Worm (Caenorhabditis elegans) whole organism, L1 larva: ENCODE data around the gene F48F5.8.

ENCODE experiments used
- Y116A8C.19 ChIP-seq: sonication (generic microtip); optimal IDR thresholded peaks from 2 replicates; lab custom pipeline; 2016; ENCODE audit warnings: missing compliant biosample characterization, missing genetic modification characterization, borderline replicate concordance
- aha-1 ChIP-seq: fragments of 150-350 bp; optimal IDR thresholded peaks from 2 replicates; lab custom pipeline; 2014; ENCODE audit warnings: missing biosample characterization, missing genetic modification characterization
- aly-2 ChIP-seq: fragments of 150-350 bp; optimal IDR thresholded peaks from 2 replicates; lab custom pipeline; 2014; ENCODE audit warnings: missing biosample characterization, missing genetic modification characterization
- blmp-1 ChIP-seq: fragments of 150-350 bp; optimal IDR thresholded peaks from 2 replicates; lab custom pipeline; 2014; ENCODE audit warnings: missing biosample characterization, missing genetic modification characterization
- ceh-8 ChIP-seq: fragments of 200-800 bp; sonication (Bioruptor generic); optimal IDR thresholded peaks from 2 replicates; lab custom pipeline; 2018; ENCODE audit warnings: mild to moderate bottlenecking, missing genetic modification characterization, moderate library complexity, missing compliant biosample characterization
- ceh-82 ChIP-seq, 3 experiments: fragments of 150-350 bp in 1 of 3; sonication (generic microtip) in 2 of 3; optimal IDR thresholded peaks; 2 replicates each; lab custom pipeline; 2014 to 2017; ENCODE audit warnings: missing biosample characterization in 3 of 3, missing genetic modification characterization in 3 of 3
- ceh-90 ChIP-seq: sonication (generic microtip); optimal IDR thresholded peaks from 2 replicates; lab custom pipeline; 2016; ENCODE audit warnings: missing genetic modification characterization, missing compliant biosample characterization
- dsc-1 ChIP-seq: sonication (generic microtip); optimal IDR thresholded peaks from 2 replicates; lab custom pipeline; 2016; ENCODE audit warnings: mild to moderate bottlenecking, missing genetic modification characterization, missing compliant biosample characterization
- efl-1 ChIP-seq, 4 experiments: fragments of 150-350 bp; optimal IDR thresholded peaks in 3 of 4; peaks in 1 of 4; 1 replicate in 1 of 4; 2 replicates in 3 of 4; lab custom pipeline; 2014; ENCODE audit warnings: missing biosample characterization in 2 of 4, missing genetic modification characterization in 2 of 4, missing genetic modification reagents in 2 of 4
- ets-5 ChIP-seq: fragments of 200-800 bp; sonication (Bioruptor generic); IDR thresholded peaks from 2 replicates; pipeline ENCODE4 v1.3.6; 2022; ENCODE audit warnings: missing genetic modification characterization, missing compliant biosample characterization
- fkh-4 ChIP-seq: sonication (generic microtip); optimal IDR thresholded peaks from 2 replicates; lab custom pipeline; 2016; ENCODE audit warnings: missing compliant biosample characterization, missing genetic modification characterization, borderline replicate concordance
- irx-1 ChIP-seq: sonication (generic microtip); optimal IDR thresholded peaks from 2 replicates; lab custom pipeline; 2016; ENCODE audit warnings: missing genetic modification characterization, missing compliant biosample characterization
- lin-35 ChIP-seq, 2 experiments: fragments of 150-350 bp; optimal IDR thresholded peaks; 2 replicates each; lab custom pipeline; 2014; ENCODE audit warnings: missing biosample characterization in 2 of 2, missing genetic modification characterization in 2 of 2, missing genetic modification reagents in 2 of 2
- lin-39 ChIP-seq: fragments of 150-350 bp; optimal IDR thresholded peaks from 2 replicates; lab custom pipeline; 2014; ENCODE audit warnings: missing biosample characterization, missing genetic modification reagents, missing genetic modification characterization
- lsy-2 ChIP-seq, 2 experiments: fragments of 150-350 bp; optimal IDR thresholded peaks; 2 replicates each; lab custom pipeline; 2014; ENCODE audit warnings: missing biosample characterization in 2 of 2, missing genetic modification characterization in 2 of 2
- mdl-1 ChIP-seq, 2 experiments: fragments of 150-350 bp; optimal IDR thresholded peaks; 2 replicates each; lab custom pipeline; 2014 to 2017; ENCODE audit warnings: missing biosample characterization in 2 of 2, missing genetic modification characterization in 2 of 2, inconsistent platforms in 1 of 2
- nhr-12 ChIP-seq: sonication (generic microtip); optimal IDR thresholded peaks from 2 replicates; lab custom pipeline; 2017; ENCODE audit warnings: missing biosample characterization, missing genetic modification characterization
- nhr-19 ChIP-seq: fragments of 200-800 bp; sonication (Bioruptor generic); conservative IDR thresholded peaks from 2 replicates; pipeline ENCODE4 v1.3.6; 2022; ENCODE audit warnings: missing genetic modification characterization, missing compliant biosample characterization
- nhr-20 ChIP-seq: sonication (generic microtip); optimal IDR thresholded peaks from 2 replicates; lab custom pipeline; 2016; ENCODE audit warnings: mild to moderate bottlenecking, missing genetic modification characterization, missing compliant biosample characterization
- nhr-47 ChIP-seq: sonication (generic microtip); optimal IDR thresholded peaks from 2 replicates; lab custom pipeline; 2016; ENCODE audit warnings: mild to moderate bottlenecking, missing genetic modification characterization, moderate library complexity, missing compliant biosample characterization
- nhr-71 ChIP-seq: sonication (generic microtip); optimal IDR thresholded peaks from 2 replicates; lab custom pipeline; 2016; ENCODE audit warnings: mild to moderate bottlenecking, missing genetic modification characterization, moderate library complexity, missing compliant biosample characterization
- nhr-84 ChIP-seq: sonication (generic microtip); optimal IDR thresholded peaks from 2 replicates; lab custom pipeline; 2017; ENCODE audit warnings: missing biosample characterization, missing genetic modification characterization
- nhr-90 ChIP-seq: sonication (generic microtip); optimal IDR thresholded peaks from 2 replicates; lab custom pipeline; 2016; ENCODE audit warnings: mild to moderate bottlenecking, missing genetic modification characterization, missing compliant biosample characterization; ENCODE audit not compliant: poor library complexity
- pag-3 ChIP-seq: sonication (generic microtip); optimal IDR thresholded peaks from 2 replicates; lab custom pipeline; 2017; ENCODE audit warnings: missing genetic modification characterization, mild to moderate bottlenecking, missing compliant biosample characterization, antibody characterized with exemption, borderline replicate concordance; ENCODE audit not compliant: insufficient read depth
- pax-3 ChIP-seq: fragments of 200-800 bp; sonication (Bioruptor generic); optimal IDR thresholded peaks from 2 replicates; lab custom pipeline; 2018; ENCODE audit warnings: mild to moderate bottlenecking, missing genetic modification characterization, moderate library complexity, missing compliant biosample characterization
- rnt-1 ChIP-seq: sonication (generic microtip); optimal IDR thresholded peaks from 2 replicates; lab custom pipeline; 2016; ENCODE audit warnings: mild to moderate bottlenecking, missing genetic modification characterization, moderate library complexity, missing compliant biosample characterization
- snpc-4 ChIP-seq: fragments of 150-350 bp; optimal IDR thresholded peaks from 2 replicates; lab custom pipeline; 2014; ENCODE audit warnings: missing biosample characterization, missing genetic modification characterization
- snu-23 ChIP-seq: sonication (generic microtip); optimal IDR thresholded peaks from 2 replicates; lab custom pipeline; 2016; ENCODE audit warnings: missing genetic modification characterization, missing compliant biosample characterization
- sox-4 ChIP-seq: sonication (generic microtip); optimal IDR thresholded peaks from 2 replicates; lab custom pipeline; 2016; ENCODE audit warnings: missing genetic modification characterization, missing compliant biosample characterization
- sptf-1 ChIP-seq: fragments of 150-350 bp; optimal IDR thresholded peaks from 2 replicates; lab custom pipeline; 2014; ENCODE audit warnings: missing biosample characterization, missing genetic modification characterization
- swsn-7 ChIP-seq: sonication (generic microtip); optimal IDR thresholded peaks from 2 replicates; lab custom pipeline; 2016; ENCODE audit warnings: missing genetic modification characterization, missing compliant biosample characterization
- tbx-2 ChIP-seq: sonication (generic microtip); optimal IDR thresholded peaks from 2 replicates; lab custom pipeline; 2016; ENCODE audit warnings: missing genetic modification characterization, missing compliant biosample characterization
- unc-30 ChIP-seq: sonication (generic microtip); optimal IDR thresholded peaks from 2 replicates; lab custom pipeline; 2017; ENCODE audit warnings: missing biosample characterization, missing genetic modification characterization
- unc-98 ChIP-seq: fragments of 200-800 bp; sonication (Bioruptor generic); IDR thresholded peaks from 2 replicates; pipeline ENCODE4 v1.3.6; 2022; ENCODE audit warnings: missing genetic modification characterization, missing compliant biosample characterization
- vab-15 ChIP-seq: sonication (generic microtip); optimal IDR thresholded peaks from 2 replicates; lab custom pipeline; 2017; ENCODE audit warnings: missing genotype, mild to moderate bottlenecking, missing genetic modification characterization, missing compliant biosample characterization
- xbp-1 ChIP-seq: sonication (generic microtip); optimal IDR thresholded peaks from 2 replicates; lab custom pipeline; 2016; ENCODE audit warnings: missing genetic modification characterization, missing compliant biosample characterization
- zip-4 ChIP-seq: fragments of 200-800 bp; sonication (Bioruptor generic); optimal IDR thresholded peaks from 2 replicates; lab custom pipeline; 2018; ENCODE audit warnings: mild to moderate bottlenecking, missing genetic modification characterization, moderate library complexity, missing compliant biosample characterization

The F48F5.8 gene

DNA sequence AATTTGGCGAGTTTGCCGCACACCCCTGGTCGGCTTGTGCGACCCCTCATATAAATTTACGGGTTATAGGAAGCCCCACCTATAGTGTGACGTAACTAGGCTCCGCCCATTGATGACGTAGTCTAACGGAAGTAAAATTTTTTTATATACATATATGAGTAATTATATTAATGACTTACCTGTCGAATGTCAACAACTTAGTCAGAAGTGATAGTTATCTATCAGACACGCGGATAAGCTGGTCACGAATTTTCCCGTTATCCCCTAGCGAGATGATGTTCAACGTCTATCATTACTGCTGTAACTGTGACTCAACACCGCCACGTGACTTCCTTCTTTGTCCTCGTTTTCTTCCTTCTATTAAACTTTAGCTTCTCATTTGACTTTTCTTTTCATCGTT, 28.7 kb downstream of the F48F5.8 start, which contains the start of gene srd-70:
srd-70 (plus strand) TSS at position 301 of the 400 bp plus-strand sequence.
- TF ChIP-seq unc-98, result no peak
- TF ChIP-seq irx-1 (tag; lab: Kevin White, UChicago), result no peak
- peak; percentile 29 for TF ChIP-seq ceh-8 (GFP tag; lab: Kevin White, UChicago)
- peak; percentile 7 for TF ChIP-seq nhr-71 (tag; lab: Kevin White, UChicago)

DNA sequence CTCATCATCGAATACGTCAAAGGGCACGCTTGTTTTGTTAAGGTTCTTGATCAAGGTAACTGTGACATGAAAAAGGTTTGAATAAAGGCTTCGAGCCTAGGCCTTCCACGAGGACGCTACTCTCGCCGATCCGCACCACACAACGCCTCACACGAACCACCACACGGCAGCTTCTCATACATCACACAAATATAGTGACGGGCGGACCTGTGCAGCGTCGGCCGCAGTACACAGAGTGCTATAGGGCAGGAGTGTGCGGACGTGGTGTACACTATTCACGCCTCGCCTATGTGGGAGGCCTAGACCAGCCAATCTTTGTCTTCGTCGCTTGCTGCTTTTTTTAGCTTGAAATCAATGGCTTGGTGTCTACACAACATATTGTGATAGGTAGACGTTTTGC, 30.5 kb downstream of the F48F5.8 start:
- peak; percentile 54 for TF ChIP-seq dsc-1 (tag; lab: Kevin White, UChicago)
- TF ChIP-seq snu-23 (GFP tag; lab: Kevin White, UChicago), result peak; percentile 52
- TF ChIP-seq rnt-1 (tag; lab: Kevin White, UChicago), result peak; percentile 92
- TF ChIP-seq lsy-2 (tag; optimal IDR thresholded peaks at IDR 0.05; lab: Kevin White, UChicago), result peak in 1 of 2 experiments; percentile 3
- no peak for TF ChIP-seq nhr-90 (tag; lab: Kevin White, UChicago)
- TF ChIP-seq aha-1 (tag; lab: Kevin White, UChicago), result no peak
- peak; percentile 13 for TF ChIP-seq xbp-1 (tag; lab: Kevin White, UChicago)
- peak; percentile 98 for TF ChIP-seq snpc-4 (tag; lab: Kevin White, UChicago)
- no peak for TF ChIP-seq fkh-4 (tag; lab: Kevin White, UChicago)
- TF ChIP-seq nhr-47 (tag; lab: Kevin White, UChicago), result peak; percentile 59
- peak; percentile 41 for TF ChIP-seq nhr-19
- peak in 2 of 3 experiments; percentile 16 to 18 for TF ChIP-seq ceh-82 (tag; optimal IDR thresholded peaks at IDR 0.05; lab: Kevin White, UChicago)
- peak; percentile 59 for TF ChIP-seq swsn-7 (tag; lab: Kevin White, UChicago)
- no peak for TF ChIP-seq blmp-1
- peak in 1 of 2 experiments; percentile 23 for TF ChIP-seq efl-1 (optimal IDR thresholded peaks at IDR 0.05; lab: Kevin White, UChicago)
- TF ChIP-seq efl-1 (GFP tag; optimal IDR thresholded peaks at IDR 0.05 in 1 of 2; lab: Kevin White, UChicago), result peak in 1 of 2 experiments; percentile 73
- no peak for TF ChIP-seq irx-1 (tag; lab: Kevin White, UChicago)
- no peak for TF ChIP-seq sptf-1 (tag; lab: Kevin White, UChicago)
- peak; percentile 13 for TF ChIP-seq lin-39
- no peak for TF ChIP-seq sox-4 (tag; lab: Kevin White, UChicago)
- no peak for TF ChIP-seq ceh-90
- no peak for TF ChIP-seq unc-30 (tag; lab: Kevin White, UChicago)
- no peak for TF ChIP-seq Y116A8C.19 (tag; lab: Kevin White, UChicago)
- peak in 1 of 2 experiments; percentile 20 for TF ChIP-seq mdl-1 (tag; optimal IDR thresholded peaks at IDR 0.05; lab: Kevin White, UChicago)
- TF ChIP-seq pax-3 (tag; lab: Kevin White, UChicago), result no peak
- TF ChIP-seq lin-35 (GFP tag; optimal IDR thresholded peaks at IDR 0.05; lab: Kevin White, UChicago), result peak in 1 of 2 experiments; percentile 10
- no peak for TF ChIP-seq zip-4 (GFP tag; lab: Kevin White, UChicago)
- TF ChIP-seq nhr-20 (tag; lab: Kevin White, UChicago), result peak; percentile 16
- TF ChIP-seq, all 84 proteins: peak for 15

DNA sequence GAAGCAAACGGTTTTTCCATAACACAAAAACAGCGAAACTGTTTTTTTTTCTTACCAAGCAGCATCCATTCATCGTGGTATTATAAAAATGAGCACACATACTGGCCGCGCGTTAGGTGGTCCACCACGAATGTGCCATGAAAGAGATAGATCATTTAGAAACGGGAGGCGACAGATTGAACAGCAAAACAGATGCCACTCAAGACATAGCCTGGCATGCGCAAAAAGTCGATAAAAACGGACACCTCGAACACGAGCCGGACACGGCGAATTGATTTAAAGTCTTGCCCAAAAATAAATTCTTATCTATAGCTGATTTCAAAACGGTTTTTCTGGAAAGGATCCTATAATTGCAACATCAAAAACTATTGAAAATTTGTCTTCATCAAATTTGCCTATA, 32.0 kb downstream of the F48F5.8 start:
- TF ChIP-seq tbx-2 (tag; lab: Kevin White, UChicago) (no peak), ceh-82 (tag; optimal IDR thresholded peaks at IDR 0.05; lab: Kevin White, UChicago) (peak in 1 of 3 experiments; percentile 8), ets-5 (GFP tag; lab: Robert Waterston, UW) (no peak), aly-2 (tag; lab: Kevin White, UChicago) (no peak), lin-35 (GFP tag; optimal IDR thresholded peaks at IDR 0.05; lab: Kevin White, UChicago) (no peak), pag-3 (peak; percentile 10), vab-15 (tag; lab: Kevin White, UChicago) (no peak), lsy-2 (tag; optimal IDR thresholded peaks at IDR 0.05; lab: Kevin White, UChicago) (no peak), dsc-1 (tag; lab: Kevin White, UChicago) (peak; percentile 44)

- TF ChIP-seq nhr-84 (tag; lab: Kevin White, UChicago) (no peak), nhr-12 (tag; lab: Kevin White, UChicago) (no peak), lsy-2 (tag; optimal IDR thresholded peaks at IDR 0.05; lab: Kevin White, UChicago) (no peak), snpc-4 (tag; lab: Kevin White, UChicago) (no peak)
Observed at ce11 chrV:20460808-20461207, 35.7 kb downstream of the F48F5.8 start, which contains the start of gene B0250.18. Gene B0250.18 (minus strand): TSS chrV:20460908.
